Fruit fly (Drosophila melanogaster) whole organism, prepupa: ENCODE data around the gene Tet.

Source experiments
- CG10669 ChIP-seq: fragments of 200-800 bp; sonication (Bioruptor generic); optimal IDR thresholded peaks from 3 replicates; lab custom pipeline; 2018; ENCODE audit warnings: missing biosample characterization, mild to moderate bottlenecking, missing genetic modification characterization, moderate library complexity
- CG16779 ChIP-seq: fragments of 200-800 bp; sonication (Bioruptor generic); optimal IDR thresholded peaks from 3 replicates; lab custom pipeline; 2017; ENCODE audit warnings: missing biosample characterization, mild to moderate bottlenecking, missing genetic modification characterization
- CG3919 ChIP-seq: fragments of 200-800 bp; sonication (Bioruptor generic); optimal IDR thresholded peaks from 3 replicates; lab custom pipeline; 2016; ENCODE audit warnings: missing biosample characterization, missing genetic modification characterization
- CG8319 ChIP-seq: fragments of 200-800 bp; sonication (Bioruptor generic); optimal IDR thresholded peaks from 3 replicates; lab custom pipeline; 2016; ENCODE audit warnings: missing biosample characterization, missing genetic modification characterization
- Gug ChIP-seq: fragments of 200-800 bp; sonication (Bioruptor generic); IDR thresholded peaks from 2 replicates; pipeline ENCODE4 v1.3.6; 2022; ENCODE audit warnings: missing biosample characterization, missing genetic modification characterization
- Hr39 ChIP-seq: fragments of 200-800 bp; sonication (Bioruptor generic); optimal IDR thresholded peaks from 2 replicates; lab custom pipeline; 2016; ENCODE audit warnings: missing biosample characterization, missing genetic modification characterization
- Lpt ChIP-seq: fragments of 200-800 bp; sonication (Bioruptor generic); optimal IDR thresholded peaks from 3 replicates; lab custom pipeline; 2016; ENCODE audit warnings: missing biosample characterization, missing genetic modification characterization
- Met ChIP-seq: fragments of 200-800 bp; sonication (Bioruptor generic); optimal IDR thresholded peaks from 3 replicates; lab custom pipeline; 2016; ENCODE audit warnings: missing biosample characterization, missing genetic modification characterization
- Smox ChIP-seq: fragments of 200-800 bp; sonication (Bioruptor generic); optimal IDR thresholded peaks from 3 replicates; lab custom pipeline; 2016; ENCODE audit warnings: missing biosample characterization, missing genetic modification characterization
- net ChIP-seq: fragments of 200-800 bp; sonication (Bioruptor generic); optimal IDR thresholded peaks from 3 replicates; lab custom pipeline; 2016; ENCODE audit warnings: missing biosample characterization, missing genetic modification characterization
- vri ChIP-seq: fragments of 200-800 bp; sonication (Bioruptor generic); optimal IDR thresholded peaks from 3 replicates; lab custom pipeline; 2016; ENCODE audit warnings: missing biosample characterization, mild to moderate bottlenecking, missing genetic modification characterization

DNA sequence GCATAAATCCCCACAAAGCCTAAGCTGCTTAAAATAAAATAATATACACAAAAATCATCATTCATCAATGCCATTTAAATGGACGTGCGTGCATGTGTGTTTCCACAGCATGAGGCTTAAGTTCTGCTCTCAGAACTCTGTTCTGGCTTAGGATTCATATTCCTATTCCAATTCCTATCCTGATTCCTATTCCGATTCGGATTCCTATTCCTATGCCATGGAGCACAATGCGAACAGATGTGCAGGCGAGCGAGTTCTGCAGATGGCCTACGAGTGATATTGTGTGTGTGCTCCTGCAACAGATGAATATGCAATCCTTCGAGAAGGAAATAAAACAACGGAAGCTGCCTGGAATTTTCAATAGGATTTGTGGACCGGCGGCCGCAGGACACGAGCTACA lies 14.5 kb downstream of the Tet start:
- TF ChIP-seq CG10669 (GFP tag; lab: Kevin White, UChicago), result no peak
- no peak for TF ChIP-seq CG8319 (GFP tag; lab: Kevin White, UChicago)
- no peak for TF ChIP-seq Gug (GFP tag; lab: Robert Waterston, UW)
- no peak for TF ChIP-seq CG16779
- no peak for TF ChIP-seq net (GFP tag; lab: Kevin White, UChicago)
- TF ChIP-seq CG3919, result no peak
- no peak for TF ChIP-seq vri (GFP tag; lab: Kevin White, UChicago)
- no peak for TF ChIP-seq Hr39 (GFP tag; lab: Kevin White, UChicago)
- TF ChIP-seq Met (GFP tag; lab: Kevin White, UChicago), result no peak
- no peak for TF ChIP-seq Lpt
- no peak for TF ChIP-seq Smox
